Worm (Caenorhabditis elegans): Measurements from ENCODE around the gene pxn-2.

Gene pxn-2

DNA sequence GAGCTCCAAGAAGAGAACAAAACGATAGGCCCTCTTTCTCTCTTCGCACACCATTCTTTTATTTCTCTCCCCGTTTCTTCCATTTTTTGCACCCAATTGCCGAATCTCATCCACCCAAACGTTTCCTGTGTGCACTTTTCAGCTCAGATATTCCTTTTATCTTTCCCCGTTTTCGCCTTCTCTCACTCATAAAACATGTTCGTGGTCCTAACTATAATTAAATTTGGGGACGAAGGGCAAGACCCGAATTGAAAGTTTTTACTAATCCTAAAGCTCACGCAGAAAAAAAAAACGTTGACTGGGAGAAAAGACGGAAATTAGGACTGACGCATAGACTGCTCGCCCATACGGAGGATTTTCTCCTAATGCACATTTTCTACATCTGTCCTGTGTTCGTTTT lies 13.6 kb downstream of the pxn-2 start:
- TF ChIP-seq rec-8 (tag; optimal IDR thresholded peaks at IDR 0.05) = no peak
- no peak for TF ChIP-seq K11D2.4 (GFP tag; IDR thresholded peaks at IDR 0.05)
- no peak for TF ChIP-seq ztf-26 (tag; optimal IDR thresholded peaks at IDR 0.05)
- TF ChIP-seq madf-3 (GFP tag; IDR thresholded peaks at IDR 0.05) = no peak
- TF ChIP-seq nhr-120 (GFP tag; IDR thresholded peaks at IDR 0.05) = no peak

DNA sequence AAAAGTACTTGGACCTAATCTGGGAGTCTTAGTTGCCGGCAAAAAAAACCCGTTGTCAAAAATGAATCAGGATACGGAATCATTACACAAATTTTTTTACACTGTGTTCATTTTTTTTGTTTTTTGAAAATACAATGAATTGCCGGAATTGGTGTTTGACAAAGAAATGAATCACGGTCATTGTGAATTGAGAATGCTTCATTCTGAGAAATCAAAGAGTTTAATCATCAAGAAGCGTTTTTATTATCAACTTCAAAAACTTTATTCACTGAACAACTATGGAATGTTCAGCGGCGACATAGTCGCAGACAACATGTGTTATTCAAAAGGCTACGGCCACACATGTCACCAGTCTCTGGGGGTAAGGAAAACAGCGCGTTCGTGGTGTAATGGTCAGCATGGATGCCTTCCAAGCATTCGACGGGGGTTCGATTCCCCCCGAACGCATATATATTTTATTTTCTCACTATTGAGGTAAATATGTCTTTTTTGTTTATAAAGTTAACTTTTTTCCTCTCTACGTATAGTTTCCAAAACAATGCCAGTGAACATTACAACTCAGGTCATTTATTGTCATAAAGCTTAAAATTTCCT lies 15.5 kb downstream of the pxn-2 start, which contains the start of gene nas-10:
nas-10 (minus strand) TSS at position 51 of the 594 bp plus-strand sequence.
- TF ChIP-seq nhr-179 (tag; optimal IDR thresholded peaks at IDR 0.05) = peak; percentile 64
- TF ChIP-seq B0336.3 (GFP tag; IDR thresholded peaks at IDR 0.05) = no peak
- peak; percentile 2 for TF ChIP-seq sptf-2 (GFP tag; optimal IDR thresholded peaks at IDR 0.05)
- no peak for TF ChIP-seq egrh-3 (GFP tag; IDR thresholded peaks at IDR 0.05)
- TF ChIP-seq madf-6 (GFP tag; IDR thresholded peaks at IDR 0.05) = no peak
- peak; percentile 53 for TF ChIP-seq chd-7 (tag; optimal IDR thresholded peaks at IDR 0.05)
- TF ChIP-seq ztf-6 (GFP tag; IDR thresholded peaks at IDR 0.05) = no peak
- TF ChIP-seq Y95B8A.8 (GFP tag; IDR thresholded peaks at IDR 0.05) = no peak
- TF ChIP-seq mes-4 (tag; optimal IDR thresholded peaks at IDR 0.05) = peak; percentile 89
- TF ChIP-seq F23B12.7 (tag; optimal IDR thresholded peaks at IDR 0.05; ENCODE audit: insufficient read depth) = no peak
- TF ChIP-seq lir-1 (GFP tag; conservative IDR thresholded peaks at IDR 0.05) = 0 out of 2 replicates have a peak, but pooled peaks have one; percentile 10
- peak; percentile 2 for TF ChIP-seq zim-3 (tag; optimal IDR thresholded peaks at IDR 0.05)
- TF ChIP-seq ztf-28 (GFP tag; IDR thresholded peaks at IDR 0.05) = 0 out of 2 replicates have a peak, but pooled peaks have one; percentile 59
- peak; percentile 95 for TF ChIP-seq lin-26 (GFP tag; IDR thresholded peaks at IDR 0.05)
- TF ChIP-seq fkh-3 (tag; optimal IDR thresholded peaks at IDR 0.05) = no peak
- TF ChIP-seq tbx-9 (tag; optimal IDR thresholded peaks at IDR 0.05; ENCODE audit: borderline replicate concordance) = no peak
- TF ChIP-seq dpff-1 (tag; optimal IDR thresholded peaks at IDR 0.05) = no peak
- TF ChIP-seq madf-10 (tag; optimal IDR thresholded peaks at IDR 0.05) = peak; percentile 83
- TF ChIP-seq F49E8.2 (tag; optimal IDR thresholded peaks at IDR 0.05; ENCODE audit: insufficient read depth) = no peak
- peak; percentile 91 for TF ChIP-seq rpc-1 (optimal IDR thresholded peaks at IDR 0.05)
- peak; percentile 96 for TF ChIP-seq rpc-1 (tag; optimal IDR thresholded peaks at IDR 0.05)
- no peak for TF ChIP-seq ekl-4 (GFP tag; IDR thresholded peaks at IDR 0.05)
- peak; percentile 85 for TF ChIP-seq nfyb-1 (GFP tag; IDR thresholded peaks at IDR 0.05)
- peak; percentile 58 for TF ChIP-seq snpc-1.1 (tag; optimal IDR thresholded peaks at IDR 0.05; ENCODE audit: insufficient read depth)
- peak; percentile 75; the same call in 1 of the 2 replicates for TF ChIP-seq bed-1 (GFP tag; IDR thresholded peaks at IDR 0.05)
- peak; percentile 40 for TF ChIP-seq ceh-27 (GFP tag; optimal IDR thresholded peaks at IDR 0.05)
- TF ChIP-seq unc-130 (GFP tag; optimal IDR thresholded peaks at IDR 0.05) = no peak
- no peak for TF ChIP-seq madf-3 (GFP tag; IDR thresholded peaks at IDR 0.05)
- TF ChIP-seq ztf-3 (GFP tag; optimal IDR thresholded peaks at IDR 0.05) = no peak
- TF ChIP-seq lag-1 (GFP tag; IDR thresholded peaks at IDR 0.05) = no peak
- peak; percentile 88 for TF ChIP-seq egl-44 (GFP tag; IDR thresholded peaks at IDR 0.05)
- TF ChIP-seq B0019.2 (GFP tag; conservative IDR thresholded peaks at IDR 0.05) = no peak
- no peak for TF ChIP-seq repo-1 (tag; optimal IDR thresholded peaks at IDR 0.05)
- no peak for TF ChIP-seq ama-1 (optimal IDR thresholded peaks at IDR 0.05)
- no peak for TF ChIP-seq ama-1 (GFP tag; optimal IDR thresholded peaks at IDR 0.05)
- peak; percentile 81 for TF ChIP-seq let-526 (GFP tag; IDR thresholded peaks at IDR 0.05)
- no peak for TF ChIP-seq efl-1 (GFP tag; optimal IDR thresholded peaks at IDR 0.05)
- peak; percentile 97 for TF ChIP-seq B0261.1 (tag; optimal IDR thresholded peaks at IDR 0.05)
- TF ChIP-seq ceh-79 (tag; optimal IDR thresholded peaks at IDR 0.05) = no peak
- peak; percentile 40 for TF ChIP-seq mel-28 (tag; optimal IDR thresholded peaks at IDR 0.05; ENCODE audit: borderline replicate concordance)
- TF ChIP-seq snpc-1.3 (tag; optimal IDR thresholded peaks at IDR 0.05; ENCODE audit: insufficient read depth) = no peak
- 0 out of 2 replicates have a peak, but pooled peaks have one; percentile 63 for TF ChIP-seq egl-18 (GFP tag; IDR thresholded peaks at IDR 0.05)
- TF ChIP-seq ceh-91 (GFP tag; IDR thresholded peaks at IDR 0.05) = no peak

Data from whole organism, young adult.